Worm (Caenorhabditis elegans) whole organism, midembryonic: ENCODE measurements around the gene hrg-6.

Experiments used
- flt-1 ChIP-seq: fragments of 200-800 bp; sonication (Bioruptor generic); IDR thresholded peaks from 2 replicates; pipeline ENCODE4 v1.3.6; 2022; ENCODE audit warnings: missing genetic modification characterization, missing compliant biosample characterization
- ref-1 ChIP-seq: fragments of 200-800 bp; sonication (Bioruptor generic); conservative IDR thresholded peaks from 2 replicates; pipeline ENCODE4 v1.3.6; 2022; ENCODE audit warnings: missing genetic modification reagents, missing genetic modification characterization, missing compliant biosample characterization

DNA sequence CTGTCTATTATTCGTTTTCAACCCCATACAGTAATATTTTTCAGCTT is 6.1 kb downstream of the hrg-6 start, which contains the start of gene kdin-1:
- TF ChIP-seq ref-1 (GFP tag; lab: Robert Waterston, UW) (no peak), flt-1 (no peak)
